Worm (Caenorhabditis elegans) whole organism, young adult: ENCODE results near the gene C45H4.21.
A peak's percentile ranks its signal among the peaks of the same experiment; 100 is the strongest.

ENCODE experiments used
- F10E7.11 ChIP-seq: sonication (generic microtip); optimal IDR thresholded peaks from 2 replicates; lab custom pipeline; 2017; ENCODE audit warnings: mild to moderate bottlenecking, missing genetic modification characterization, moderate library complexity, missing compliant biosample characterization
- bed-1 ChIP-seq: fragments of 200-800 bp; sonication (Bioruptor generic); IDR thresholded peaks from 2 replicates; pipeline ENCODE4 v1.3.6; 2022; ENCODE audit warnings: missing genetic modification reagents, missing genetic modification characterization, missing compliant biosample characterization
- die-1 ChIP-seq: sonication (generic microtip); optimal IDR thresholded peaks from 2 replicates; lab custom pipeline; 2016; ENCODE audit warnings: missing genotype, mild to moderate bottlenecking, missing genetic modification characterization, missing compliant biosample characterization
- efl-1 ChIP-seq: fragments of 150-350 bp; optimal IDR thresholded peaks from 2 replicates; lab custom pipeline; 2014; ENCODE audit warnings: missing biosample characterization, missing genetic modification reagents, missing genetic modification characterization
- ekl-4 ChIP-seq: fragments of 200-800 bp; sonication (Bioruptor generic); IDR thresholded peaks from 2 replicates; pipeline ENCODE4 v1.3.6; 2022; ENCODE audit warnings: missing genetic modification reagents, missing genetic modification characterization, missing compliant biosample characterization
- gei-17 ChIP-seq: fragments of 200-800 bp; sonication (Bioruptor generic); optimal IDR thresholded peaks from 2 replicates; lab custom pipeline; 2018; ENCODE audit warnings: mild to moderate bottlenecking, missing genetic modification characterization, missing compliant biosample characterization
- hmg-20 ChIP-seq: fragments of 200-800 bp; sonication (Bioruptor generic); IDR thresholded peaks from 2 replicates; pipeline ENCODE4 v1.3.6; 2022; ENCODE audit warnings: missing genetic modification reagents, missing genetic modification characterization, missing compliant biosample characterization
- hrde-1 ChIP-seq: sonication (generic microtip); optimal IDR thresholded peaks from 2 replicates; lab custom pipeline; 2016; ENCODE audit warnings: missing genetic modification characterization, mild to moderate bottlenecking, missing compliant biosample characterization, moderate library complexity, missing genotype, missing genetic modification reagents, borderline replicate concordance
- madf-6 ChIP-seq: fragments of 200-800 bp; sonication (Bioruptor generic); IDR thresholded peaks from 2 replicates; pipeline ENCODE4 v1.3.6; 2022; ENCODE audit warnings: missing genetic modification reagents, missing genetic modification characterization, missing compliant biosample characterization
- nfyb-1 ChIP-seq: fragments of 200-800 bp; sonication (Bioruptor generic); IDR thresholded peaks from 2 replicates; pipeline ENCODE4 v1.3.6; 2022; ENCODE audit warnings: missing genetic modification reagents, missing genetic modification characterization, missing compliant biosample characterization
- snpc-4 ChIP-seq, 5 experiments: fragments of 150-350 bp in 1 of 5; sonication (generic microtip) in 4 of 5; optimal IDR thresholded peaks; 2 replicates each; lab custom pipeline; 2014 to 2018; ENCODE audit warnings: missing genetic modification characterization in 5 of 5, missing biosample characterization in 3 of 5, antibody characterized with exemption in 2 of 5, mild to moderate bottlenecking in 2 of 5, missing compliant biosample characterization in 2 of 5, missing genotype in 2 of 5, moderate library complexity in 2 of 5, missing genetic modification reagents in 1 of 5

ce11 chrV:2126554-2126953 is 22.8 kb downstream of the C45H4.21 start:
- no peak for TF ChIP-seq nfyb-1 (GFP tag; lab: Robert Waterston, UW)
- peak; percentile 25 for TF ChIP-seq efl-1
- TF ChIP-seq snpc-4 (GFP tag; optimal IDR thresholded peaks at IDR 0.05; lab: Kevin White, UChicago): no peak
- no peak for TF ChIP-seq snpc-4 (tag; optimal IDR thresholded peaks at IDR 0.05; lab: Kevin White, UChicago)
- no peak for TF ChIP-seq hmg-20 (GFP tag; lab: Robert Waterston, UW)
- no peak for TF ChIP-seq ekl-4
- TF ChIP-seq gei-17: no peak
- TF ChIP-seq bed-1 (GFP tag; lab: Robert Waterston, UW): no peak
- no peak; the same call in 1 of the 2 replicates for TF ChIP-seq madf-6 (GFP tag; lab: Robert Waterston, UW)
- no peak for TF ChIP-seq hrde-1 (tag; lab: Kevin White, UChicago)
- TF ChIP-seq die-1: no peak
- TF ChIP-seq F10E7.11 (tag; lab: Kevin White, UChicago): no peak
